Fruit fly (Drosophila melanogaster) whole organism, embryonic: ENCODE measurements around the gene zyd.

Experiments used
- CG11093 ChIP-seq: fragments of 200-800 bp; sonication (Bioruptor generic); IDR thresholded peaks from 3 replicates; pipeline ENCODE4 v1.3.6; 2022; ENCODE audit warnings: missing biosample characterization, missing genetic modification characterization
- CG11456 ChIP-seq: fragments of 200-800 bp; sonication (Bioruptor generic); IDR thresholded peaks from 3 replicates; pipeline ENCODE4 v1.3.6; 2022; ENCODE audit warnings: missing biosample characterization, missing genetic modification characterization
- CG11504 ChIP-seq: fragments of 200-800 bp; sonication (Bioruptor generic); optimal IDR thresholded peaks from 3 replicates; lab custom pipeline; 2019; ENCODE audit warnings: missing biosample characterization, mild to moderate bottlenecking, missing genetic modification characterization, moderate library complexity
- CG12155 ChIP-seq: fragments of 200-800 bp; sonication (Bioruptor generic); optimal IDR thresholded peaks from 3 replicates; lab custom pipeline; 2016; ENCODE audit warnings: missing biosample characterization, missing genetic modification characterization
- CG12659 ChIP-seq: fragments of 200-800 bp; sonication (Bioruptor generic); optimal IDR thresholded peaks from 3 replicates; lab custom pipeline; 2017; ENCODE audit warnings: mild to moderate bottlenecking, missing biosample characterization, missing genetic modification reagents, missing genetic modification characterization
- CG12769 ChIP-seq: fragments of 200-800 bp; sonication (Bioruptor generic); optimal IDR thresholded peaks from 2 replicates; lab custom pipeline; 2019; ENCODE audit warnings: missing biosample characterization, mild to moderate bottlenecking, missing genetic modification characterization, moderate library complexity
- CG12942 ChIP-seq: fragments of 200-800 bp; sonication (Bioruptor generic); optimal IDR thresholded peaks from 3 replicates; lab custom pipeline; 2016; ENCODE audit warnings: missing biosample characterization, missing genetic modification characterization
- CG13894 ChIP-seq: fragments of 200-800 bp; sonication (Bioruptor generic); optimal IDR thresholded peaks from 3 replicates; lab custom pipeline; 2018; ENCODE audit warnings: missing biosample characterization, mild to moderate bottlenecking, missing genetic modification characterization, moderate library complexity
- CG14860 ChIP-seq: fragments of 200-800 bp; sonication (Bioruptor generic); IDR thresholded peaks from 3 replicates; pipeline ENCODE4 v1.3.6; 2022; ENCODE audit warnings: missing biosample characterization, missing genetic modification characterization; ENCODE audit not compliant: partially characterized antibody
- CG17186 ChIP-seq: fragments of 200-800 bp; sonication (Bioruptor generic); optimal IDR thresholded peaks from 3 replicates; lab custom pipeline; 2017; ENCODE audit warnings: missing biosample characterization, missing genetic modification reagents, missing genetic modification characterization
- CG17361 ChIP-seq: fragments of 200-800 bp; sonication (Bioruptor generic); IDR thresholded peaks from 3 replicates; pipeline ENCODE4 v1.3.6; 2022; ENCODE audit warnings: missing biosample characterization, missing genetic modification characterization
- CG1792 ChIP-seq: fragments of 200-800 bp; sonication (Bioruptor generic); optimal IDR thresholded peaks from 2 replicates; lab custom pipeline; 2016; ENCODE audit warnings: missing biosample characterization, missing genetic modification characterization
- CG3065 ChIP-seq: fragments of 200-800 bp; sonication (Bioruptor generic); optimal IDR thresholded peaks from 2 replicates; lab custom pipeline; 2016; ENCODE audit warnings: missing biosample characterization, missing genetic modification characterization
- CG4730 ChIP-seq: fragments of 200-800 bp; sonication (Bioruptor generic); IDR thresholded peaks from 2 replicates; pipeline ENCODE4 v1.3.6; 2022; ENCODE audit warnings: missing biosample characterization, missing genetic modification characterization
- CG6272 ChIP-seq: fragments of 200-800 bp; sonication (Bioruptor generic); IDR thresholded peaks from 2 replicates; pipeline ENCODE4 v1.3.6; 2022; ENCODE audit warnings: missing biosample characterization, missing genetic modification characterization
- CG6689 ChIP-seq: fragments of 200-800 bp; sonication (Bioruptor generic); IDR thresholded peaks from 2 replicates; pipeline ENCODE4 v1.3.6; 2022; ENCODE audit warnings: missing biosample characterization, missing genetic modification characterization
- CG8924 ChIP-seq: fragments of 200-800 bp; optimal IDR thresholded peaks from 3 replicates; lab custom pipeline; 2019; ENCODE audit warnings: missing biosample characterization, mild to moderate bottlenecking, missing genetic modification characterization, moderate library complexity
- CG9609 ChIP-seq: fragments of 200-800 bp; sonication (Bioruptor generic); optimal IDR thresholded peaks from 3 replicates; lab custom pipeline; 2016; ENCODE audit warnings: missing biosample characterization, missing genetic modification characterization
- CrebB ChIP-seq: fragments of 200-800 bp; sonication (Bioruptor generic); optimal IDR thresholded peaks from 3 replicates; lab custom pipeline; 2018; ENCODE audit warnings: missing biosample characterization, mild to moderate bottlenecking, missing genetic modification characterization
- Drgx ChIP-seq: fragments of 200-800 bp; sonication (Bioruptor generic); IDR thresholded peaks from 2 replicates; pipeline ENCODE4 v1.3.6; 2022; ENCODE audit warnings: missing biosample characterization, missing genetic modification characterization
- Hr51 ChIP-seq, 2 experiments: fragments of 200-800 bp; sonication (Bioruptor generic); optimal IDR thresholded peaks; 2 replicates in 1 of 2; 3 replicates in 1 of 2; lab custom pipeline; 2016 to 2018; ENCODE audit warnings: missing biosample characterization in 2 of 2, missing genetic modification characterization in 2 of 2, mild to moderate bottlenecking in 1 of 2, moderate library complexity in 1 of 2
- Jarid2 ChIP-seq: fragments of 200-800 bp; sonication (Bioruptor generic); optimal IDR thresholded peaks from 3 replicates; lab custom pipeline; 2017; ENCODE audit warnings: mild to moderate bottlenecking, missing biosample characterization, missing genetic modification reagents, missing genetic modification characterization
- Mes4 ChIP-seq: fragments of 200-800 bp; sonication (Bioruptor generic); optimal IDR thresholded peaks from 2 replicates; lab custom pipeline; 2016; ENCODE audit warnings: missing biosample characterization, missing genetic modification characterization
- NC2β ChIP-seq: fragments of 200-800 bp; sonication (Bioruptor generic); optimal IDR thresholded peaks from 2 replicates; lab custom pipeline; 2016; ENCODE audit warnings: missing biosample characterization, missing genetic modification characterization
- NK7.1 ChIP-seq: fragments of 200-800 bp; sonication (Bioruptor generic); optimal IDR thresholded peaks from 3 replicates; lab custom pipeline; 2016; ENCODE audit warnings: missing biosample characterization, missing genetic modification characterization
- Nf-YA ChIP-seq: fragments of 200-800 bp; sonication (Bioruptor generic); IDR thresholded peaks from 2 replicates; pipeline ENCODE4 v1.3.6; 2022; ENCODE audit warnings: missing biosample characterization, missing genetic modification characterization
- Nf-YC ChIP-seq: fragments of 200-800 bp; optimal IDR thresholded peaks from 3 replicates; lab custom pipeline; 2019; ENCODE audit warnings: missing biosample characterization, mild to moderate bottlenecking, missing genetic modification characterization, moderate library complexity
- Oli ChIP-seq: fragments of 200-800 bp; sonication (Bioruptor generic); optimal IDR thresholded peaks from 2 replicates; lab custom pipeline; 2018; ENCODE audit warnings: missing biosample characterization, mild to moderate bottlenecking, missing genetic modification characterization, moderate library complexity
- Opbp ChIP-seq: fragments of 200-800 bp; sonication (Bioruptor generic); IDR thresholded peaks from 3 replicates; pipeline ENCODE4 v1.3.6; 2022; ENCODE audit warnings: missing biosample characterization, missing genetic modification characterization; ENCODE audit not compliant: partially characterized antibody
- Pdp1 ChIP-seq, 2 experiments: fragments of 200-800 bp; sonication (Bioruptor generic); optimal IDR thresholded peaks; 3 replicates each; lab custom pipeline; 2016; ENCODE audit warnings: missing biosample characterization in 2 of 2, missing genetic modification characterization in 2 of 2, mild to moderate bottlenecking in 1 of 2, moderate library complexity in 1 of 2
- Sin3A ChIP-seq: fragments of >200 bp; optimal IDR thresholded peaks from 2 replicates; lab custom pipeline; 2018
- Xbp1 ChIP-seq: fragments of 200-800 bp; sonication (Bioruptor generic); optimal IDR thresholded peaks from 3 replicates; lab custom pipeline; 2016; ENCODE audit warnings: missing biosample characterization, mild to moderate bottlenecking, missing genetic modification characterization
- ci ChIP-seq: fragments of 200-800 bp; sonication (Bioruptor generic); IDR thresholded peaks from 3 replicates; pipeline ENCODE4 v1.3.6; 2022; ENCODE audit warnings: missing biosample characterization, missing genetic modification characterization
- dimm ChIP-seq: fragments of 200-800 bp; sonication (Bioruptor generic); IDR thresholded peaks from 2 replicates; pipeline ENCODE4 v1.3.6; 2022; ENCODE audit warnings: missing biosample characterization, missing genetic modification characterization
- dm ChIP-seq: fragments of 200-800 bp; sonication (Bioruptor generic); optimal IDR thresholded peaks from 3 replicates; lab custom pipeline; 2016; ENCODE audit warnings: missing biosample characterization, missing genetic modification characterization
- dpn ChIP-seq, 2 experiments: fragments of 200-800 bp; sonication (Bioruptor generic); optimal IDR thresholded peaks; 3 replicates each; lab custom pipeline; 2016; ENCODE audit warnings: missing biosample characterization in 2 of 2, missing genetic modification characterization in 2 of 2
- ewg ChIP-seq: fragments of 200-800 bp; sonication (Bioruptor generic); optimal IDR thresholded peaks from 3 replicates; lab custom pipeline; 2017; ENCODE audit warnings: mild to moderate bottlenecking, missing biosample characterization, missing genetic modification reagents, missing genetic modification characterization
- ftz-f1 ChIP-seq: fragments of 200-800 bp; sonication (Bioruptor generic); optimal IDR thresholded peaks from 2 replicates; lab custom pipeline; 2016; ENCODE audit warnings: missing biosample characterization, missing genetic modification characterization
- gce ChIP-seq: fragments of 200-800 bp; sonication (Bioruptor generic); IDR thresholded peaks from 3 replicates; pipeline ENCODE4 v1.3.6; 2022; ENCODE audit warnings: missing biosample characterization, missing genetic modification characterization
- ham ChIP-seq: fragments of 200-800 bp; sonication (Bioruptor generic); IDR thresholded peaks from 2 replicates; pipeline ENCODE4 v1.3.6; 2022; ENCODE audit warnings: missing biosample characterization, missing genetic modification characterization
- insv ChIP-seq, 2 experiments: fragments of 200-800 bp; sonication (Bioruptor generic); optimal IDR thresholded peaks; 3 replicates each; lab custom pipeline; 2016 to 2018; ENCODE audit warnings: missing biosample characterization in 2 of 2, missing genetic modification characterization in 2 of 2
- pb ChIP-seq: fragments of 200-800 bp; sonication (Bioruptor generic); optimal IDR thresholded peaks from 3 replicates; lab custom pipeline; 2016; ENCODE audit warnings: missing biosample characterization, missing genetic modification characterization
- phol ChIP-seq: fragments of 200-800 bp; sonication (Bioruptor generic); optimal IDR thresholded peaks from 3 replicates; lab custom pipeline; 2018; ENCODE audit warnings: missing biosample characterization, mild to moderate bottlenecking, missing genetic modification characterization, moderate library complexity
- ranshi ChIP-seq: fragments of 200-800 bp; sonication (Bioruptor generic); IDR thresholded peaks from 2 replicates; pipeline ENCODE4 v1.3.6; 2022; ENCODE audit warnings: missing biosample characterization, missing genetic modification characterization
- rib ChIP-seq: fragments of 200-800 bp; sonication (Bioruptor generic); IDR thresholded peaks from 2 replicates; pipeline ENCODE4 v1.3.6; 2022; ENCODE audit warnings: missing biosample characterization, missing genetic modification characterization
- schlank ChIP-seq: fragments of 200-800 bp; sonication (Bioruptor generic); optimal IDR thresholded peaks from 2 replicates; lab custom pipeline; 2018; ENCODE audit warnings: missing biosample characterization, mild to moderate bottlenecking, missing genetic modification characterization
- sens ChIP-seq: fragments of 200-800 bp; sonication (Bioruptor generic); peaks from one replicate; lab custom pipeline; 2016; ENCODE audit warnings: missing biosample characterization, missing genetic modification characterization
- slp2 ChIP-seq: fragments of 200-800 bp; sonication (Bioruptor generic); optimal IDR thresholded peaks from 2 replicates; lab custom pipeline; 2016; ENCODE audit warnings: missing biosample characterization, missing genetic modification characterization
- stwl ChIP-seq: fragments of 200-800 bp; sonication (Bioruptor generic); optimal IDR thresholded peaks from 3 replicates; lab custom pipeline; 2018; ENCODE audit warnings: missing biosample characterization, mild to moderate bottlenecking, missing genetic modification characterization, moderate library complexity
- tll ChIP-seq, 2 experiments: fragments of 200-800 bp in 1 of 2; fragments of >200 bp in 1 of 2; sonication (Bioruptor generic) in 1 of 2; optimal IDR thresholded peaks; 2 replicates each; lab custom pipeline; 2017 to 2019; ENCODE audit warnings: missing biosample characterization in 2 of 2, missing genetic modification characterization in 2 of 2, mild to moderate bottlenecking in 1 of 2, moderate library complexity in 1 of 2
- z ChIP-seq: fragments of 200-800 bp; sonication (Bioruptor generic); IDR thresholded peaks from 3 replicates; pipeline ENCODE4 v1.3.6; 2022; ENCODE audit warnings: missing biosample characterization, missing genetic modification characterization
- zen2 ChIP-seq: fragments of 200-800 bp; sonication (Bioruptor generic); IDR thresholded peaks from 3 replicates; pipeline ENCODE4 v1.3.6; 2022; ENCODE audit warnings: missing biosample characterization, missing genetic modification characterization; ENCODE audit not compliant: partially characterized antibody

The zyd gene

dm6 chrX:23007399-23007798 is 15.3 kb upstream of the zyd start (continued):
- no peak for TF ChIP-seq Nf-YA (GFP tag; lab: Robert Waterston, UW)
- TF ChIP-seq zen2 (GFP tag; lab: Robert Waterston, UW): peak; percentile 97
- peak; percentile 98 for TF ChIP-seq Opbp (GFP tag; lab: Robert Waterston, UW)
- TF ChIP-seq CG12942 (GFP tag; lab: Kevin White, UChicago): no peak
- no peak for TF ChIP-seq CG1792 (GFP tag; lab: Kevin White, UChicago)
- TF ChIP-seq CG9609 (GFP tag; lab: Kevin White, UChicago): no peak
- peak; percentile 50 for TF ChIP-seq CG12659 (GFP tag; lab: Kevin White, UChicago)
- TF ChIP-seq Nf-YC (tag; lab: Kevin White, UChicago): peak; percentile 11
- TF ChIP-seq CG4730 (GFP tag; lab: Robert Waterston, UW): no peak
- TF ChIP-seq CrebB (tag; lab: Kevin White, UChicago): no peak
- no peak for TF ChIP-seq Drgx (GFP tag; lab: Robert Waterston, UW)
- no peak for TF ChIP-seq rib (GFP tag; lab: Robert Waterston, UW)
- peak in 1 of 2 experiments; percentile 13 for TF ChIP-seq Pdp1 (GFP tag; optimal IDR thresholded peaks at IDR 0.05; lab: Kevin White, UChicago)
- TF ChIP-seq phol (tag; lab: Kevin White, UChicago): peak; percentile 40
- TF ChIP-seq ftz-f1: no peak
- TF ChIP-seq NK7.1 (GFP tag; lab: Kevin White, UChicago): no peak
- TF ChIP-seq Jarid2 (GFP tag; lab: Kevin White, UChicago): no peak
- TF ChIP-seq ci: no peak
- no peak for TF ChIP-seq Mes4
- no peak for TF ChIP-seq dpn (GFP tag; optimal IDR thresholded peaks at IDR 0.05; lab: Kevin White, UChicago)
- TF ChIP-seq insv (GFP tag; optimal IDR thresholded peaks at IDR 0.05; lab: Kevin White, UChicago): no peak
- no peak for TF ChIP-seq ranshi
- no peak for TF ChIP-seq slp2 (GFP tag; lab: Kevin White, UChicago)
- TF ChIP-seq NC2β (GFP tag; lab: Kevin White, UChicago): no peak
- no peak for TF ChIP-seq pb (GFP tag; lab: Kevin White, UChicago)
- TF ChIP-seq CG6689 (GFP tag; lab: Robert Waterston, UW): 0 out of 2 replicates have a peak, but pooled peaks have one; percentile 37
- TF ChIP-seq schlank (tag; lab: Kevin White, UChicago): no peak
- TF ChIP-seq ham: no peak
- peak; percentile 29 for TF ChIP-seq CG11504 (tag; lab: Kevin White, UChicago)
- no peak for TF ChIP-seq dm (GFP tag; lab: Kevin White, UChicago)
- no peak for TF ChIP-seq CG3065 (GFP tag; lab: Kevin White, UChicago)
- no peak for TF ChIP-seq tll (GFP tag; optimal IDR thresholded peaks at IDR 0.05; lab: Kevin White, UChicago)
- no peak for TF ChIP-seq Sin3A
- no peak for TF ChIP-seq Oli
- TF ChIP-seq CG11456: no peak
- peak; percentile 97 for TF ChIP-seq stwl (tag; lab: Kevin White, UChicago)
- no peak for TF ChIP-seq CG17186 (GFP tag; lab: Kevin White, UChicago)
- TF ChIP-seq dimm (GFP tag; lab: Robert Waterston, UW): no peak
- TF ChIP-seq CG12155 (GFP tag; lab: Kevin White, UChicago): no peak
- TF ChIP-seq Hr51 (GFP tag; optimal IDR thresholded peaks at IDR 0.05; lab: Kevin White, UChicago): peak in 1 of 2 experiments; percentile 32
- TF ChIP-seq CG6272 (GFP tag; lab: Robert Waterston, UW): peak; percentile 54; the same call in 1 of the 2 replicates
- no peak for TF ChIP-seq ewg (GFP tag; lab: Kevin White, UChicago)
- TF ChIP-seq CG11093: no peak
- TF ChIP-seq CG17361 (GFP tag; lab: Robert Waterston, UW): peak; percentile 51; the same call in 2 of the 3 replicates
- no peak for TF ChIP-seq gce (GFP tag; lab: Robert Waterston, UW)
- TF ChIP-seq Xbp1 (GFP tag; lab: Kevin White, UChicago): peak; percentile 23
- peak; percentile 32 for TF ChIP-seq CG8924
- TF ChIP-seq CG12769 (tag; lab: Kevin White, UChicago): no peak
- no peak for TF ChIP-seq z (GFP tag; lab: Robert Waterston, UW)
- TF ChIP-seq CG14860 (GFP tag; lab: Robert Waterston, UW): peak; percentile 96
- TF ChIP-seq sens: peak; percentile 64
- peak; percentile 28 for TF ChIP-seq CG13894 (tag; lab: Kevin White, UChicago)
